Worm (Caenorhabditis elegans) whole organism, L2 larva: ENCODE data around the gene srx-136.

Experiments used
- fos-1 ChIP-seq: fragments of 150-350 bp; optimal IDR thresholded peaks from 2 replicates; lab custom pipeline; 2014; ENCODE audit warnings: missing biosample characterization, missing genetic modification characterization
- lin-13 ChIP-seq: fragments of 150-350 bp; optimal IDR thresholded peaks from 2 replicates; lab custom pipeline; 2014; ENCODE audit warnings: missing biosample characterization, missing genetic modification reagents, missing genetic modification characterization
- lin-39 ChIP-seq: fragments of 150-350 bp; optimal IDR thresholded peaks from 2 replicates; lab custom pipeline; 2014; ENCODE audit warnings: missing biosample characterization, missing genetic modification reagents, missing genetic modification characterization
- lsy-2 ChIP-seq, 2 experiments: fragments of 150-350 bp in 1 of 2; sonication (generic microtip) in 1 of 2; optimal IDR thresholded peaks; 2 replicates each; lab custom pipeline; 2014 to 2017; ENCODE audit warnings: missing biosample characterization in 2 of 2, missing genetic modification characterization in 2 of 2
- sem-4 ChIP-seq: fragments of 150-350 bp; optimal IDR thresholded peaks from 2 replicates; lab custom pipeline; 2014; ENCODE audit warnings: missing biosample characterization, missing genetic modification reagents, missing genetic modification characterization
- skn-1 ChIP-seq: sonication (generic microtip); optimal IDR thresholded peaks from 2 replicates; lab custom pipeline; 2017; ENCODE audit warnings: missing biosample characterization, missing genetic modification characterization
- unc-39 ChIP-seq: fragments of 150-350 bp; optimal IDR thresholded peaks from 2 replicates; lab custom pipeline; 2014; ENCODE audit warnings: missing biosample characterization, missing genetic modification characterization
- ztf-11 ChIP-seq: sonication (generic microtip); optimal IDR thresholded peaks from 2 replicates; lab custom pipeline; 2017; ENCODE audit warnings: missing biosample characterization, missing genetic modification characterization

ce11 chrV:13878226-13878625 is 21.0 kb downstream of the srx-136 start:
- no peak for TF ChIP-seq unc-39 (tag; lab: Kevin White, UChicago)
- TF ChIP-seq lsy-2 (tag; optimal IDR thresholded peaks at IDR 0.05; lab: Kevin White, UChicago) = no peak
- TF ChIP-seq sem-4 (tag; lab: Kevin White, UChicago) = no peak
- no peak for TF ChIP-seq skn-1 (tag; lab: Kevin White, UChicago)
- no peak for TF ChIP-seq lin-13 (GFP tag; lab: Kevin White, UChicago)
- TF ChIP-seq fos-1 = peak; percentile 63
- TF ChIP-seq ztf-11 (tag; lab: Kevin White, UChicago) = no peak
- TF ChIP-seq lin-39 (tag; lab: Kevin White, UChicago) = no peak
